Worm (Caenorhabditis elegans) whole organism, L4 larva: ENCODE measurements around the gene Y57G11C.1147.
A peak's percentile ranks its signal among the peaks of the same experiment; 100 is the strongest.

Source experiments
- D1046.2 ChIP-seq: fragments of 200-800 bp; sonication (Bioruptor generic); IDR thresholded peaks from 2 replicates; pipeline ENCODE4 v1.3.6; 2022; ENCODE audit warnings: missing genetic modification characterization, missing compliant biosample characterization
- F26F4.8 ChIP-seq: fragments of 200-800 bp; sonication (Bioruptor generic); conservative IDR thresholded peaks from 2 replicates; pipeline ENCODE4 v1.3.6; 2022; ENCODE audit warnings: missing genetic modification characterization, missing compliant biosample characterization
- F37D6.2 ChIP-seq: sonication (generic microtip); optimal IDR thresholded peaks from 2 replicates; lab custom pipeline; 2016; ENCODE audit warnings: mild to moderate bottlenecking, missing genetic modification characterization, missing compliant biosample characterization
- F44E2.7 ChIP-seq: fragments of 200-800 bp; sonication (Bioruptor generic); IDR thresholded peaks from 2 replicates; pipeline ENCODE4 v2.1.2; 2022; ENCODE audit warnings: missing genetic modification characterization, missing compliant biosample characterization
- F49E8.2 ChIP-seq: sonication (generic microtip); optimal IDR thresholded peaks from 2 replicates; lab custom pipeline; 2016; ENCODE audit warnings: missing compliant biosample characterization, mild to moderate bottlenecking, missing genetic modification characterization, borderline replicate concordance
- T26A8.4 ChIP-seq: fragments of 200-800 bp; sonication (Bioruptor generic); IDR thresholded peaks from 2 replicates; pipeline ENCODE4 v1.3.6; 2022; ENCODE audit warnings: missing genetic modification characterization, missing compliant biosample characterization
- Y105C5A.15 ChIP-seq: fragments of 200-800 bp; sonication (Bioruptor generic); IDR thresholded peaks from 2 replicates; pipeline ENCODE4 v1.3.6; 2022; ENCODE audit warnings: missing genetic modification characterization, missing compliant biosample characterization
- Y48G9A.11 ChIP-seq: fragments of 200-800 bp; sonication (Bioruptor generic); IDR thresholded peaks from 2 replicates; pipeline ENCODE4 v1.3.6; 2022; ENCODE audit warnings: missing genetic modification reagents, missing genetic modification characterization, missing compliant biosample characterization
- Y5F2A.4 ChIP-seq: fragments of 200-800 bp; sonication (Bioruptor generic); optimal IDR thresholded peaks from 2 replicates; lab custom pipeline; 2018; ENCODE audit warnings: mild to moderate bottlenecking, missing genetic modification characterization, missing compliant biosample characterization
- Y75B8A.6 ChIP-seq: fragments of 200-800 bp; sonication (Bioruptor generic); IDR thresholded peaks from 2 replicates; pipeline ENCODE4 v1.3.6; 2022; ENCODE audit warnings: missing genetic modification reagents, missing genetic modification characterization, missing compliant biosample characterization
- ZK337.2 ChIP-seq: fragments of 200-800 bp; sonication (Bioruptor generic); IDR thresholded peaks from 2 replicates; pipeline ENCODE4 v1.3.6; 2022; ENCODE audit warnings: missing genetic modification reagents, missing genetic modification characterization, missing compliant biosample characterization
- ZK546.5 ChIP-seq, 2 experiments: sonication (generic microtip); optimal IDR thresholded peaks; 2 replicates each; lab custom pipeline; 2017; ENCODE audit warnings: missing biosample characterization in 2 of 2, missing genetic modification characterization in 2 of 2
- aha-1 ChIP-seq: fragments of 150-350 bp; peaks from one replicate; lab custom pipeline; 2014; ENCODE audit warnings: missing biosample characterization, missing genetic modification characterization
- ceh-44 ChIP-seq: fragments of 200-800 bp; sonication (Bioruptor generic); IDR thresholded peaks from 2 replicates; pipeline ENCODE4 v1.3.6; 2022; ENCODE audit warnings: missing genetic modification reagents, missing genetic modification characterization, missing compliant biosample characterization
- daf-19 ChIP-seq: fragments of 200-800 bp; sonication (Bioruptor generic); conservative IDR thresholded peaks from 2 replicates; pipeline ENCODE4 v1.3.6; 2022; ENCODE audit warnings: missing genetic modification characterization, missing compliant biosample characterization
- dmd-6 ChIP-seq: fragments of 200-800 bp; sonication (Bioruptor generic); IDR thresholded peaks from 2 replicates; pipeline ENCODE4 v1.3.6; 2022; ENCODE audit warnings: missing genetic modification reagents, missing genetic modification characterization, missing compliant biosample characterization
- dmd-9 ChIP-seq: fragments of 200-800 bp; sonication (Bioruptor generic); IDR thresholded peaks from 2 replicates; pipeline ENCODE4 v1.3.6; 2022; ENCODE audit warnings: missing genetic modification reagents, missing genetic modification characterization, missing compliant biosample characterization
- dpl-1 ChIP-seq: fragments of 150-350 bp; optimal IDR thresholded peaks from 2 replicates; lab custom pipeline; 2014; ENCODE audit warnings: missing biosample characterization, missing genetic modification reagents, missing genetic modification characterization
- dve-1 ChIP-seq: sonication (generic microtip); optimal IDR thresholded peaks from 2 replicates; lab custom pipeline; 2017; ENCODE audit warnings: antibody characterized with exemption, mild to moderate bottlenecking, missing genetic modification characterization, missing compliant biosample characterization; ENCODE audit not compliant: insufficient read depth
- egl-43 ChIP-seq: fragments of 200-800 bp; sonication (Bioruptor generic); IDR thresholded peaks from 2 replicates; pipeline ENCODE4 v1.3.6; 2022; ENCODE audit warnings: missing genetic modification reagents, missing genetic modification characterization, missing compliant biosample characterization
- jun-1 ChIP-seq: fragments of 150-350 bp; optimal IDR thresholded peaks from 2 replicates; lab custom pipeline; 2014; ENCODE audit warnings: missing biosample characterization, missing genetic modification reagents, missing genetic modification characterization
- lin-13 ChIP-seq: fragments of 150-350 bp; optimal IDR thresholded peaks from 2 replicates; lab custom pipeline; 2014; ENCODE audit warnings: missing biosample characterization, missing genetic modification reagents, missing genetic modification characterization
- lin-38 ChIP-seq: fragments of 200-800 bp; sonication (Bioruptor generic); IDR thresholded peaks from 2 replicates; pipeline ENCODE4 v1.3.6; 2022; ENCODE audit warnings: missing genetic modification reagents, missing genetic modification characterization, missing compliant biosample characterization
- madf-5 ChIP-seq, 2 experiments: fragments of 200-800 bp; sonication (Bioruptor generic); IDR thresholded peaks; 2 replicates each; pipeline ENCODE4 v1.3.6; 2022; ENCODE audit warnings: missing compliant biosample characterization in 2 of 2, missing genetic modification characterization in 2 of 2
- madf-9 ChIP-seq: fragments of 200-800 bp; sonication (Bioruptor generic); conservative IDR thresholded peaks from 2 replicates; pipeline ENCODE4 v1.3.6; 2022; ENCODE audit warnings: missing genetic modification reagents, missing genetic modification characterization, missing compliant biosample characterization
- mdt-29 ChIP-seq: fragments of 200-800 bp; sonication (Bioruptor generic); IDR thresholded peaks from 2 replicates; pipeline ENCODE4 v1.3.6; 2022; ENCODE audit warnings: missing genetic modification reagents, missing genetic modification characterization, missing compliant biosample characterization
- mes-2 ChIP-seq: sonication (generic microtip); optimal IDR thresholded peaks from 2 replicates; lab custom pipeline; 2016; ENCODE audit warnings: missing genotype, mild to moderate bottlenecking, missing genetic modification characterization, missing compliant biosample characterization; ENCODE audit not compliant: poor library complexity, severe bottlenecking
- mxl-2 ChIP-seq: fragments of 200-800 bp; sonication (Bioruptor generic); conservative IDR thresholded peaks from 2 replicates; pipeline ENCODE4 v1.3.6; 2022; ENCODE audit warnings: missing genetic modification reagents, missing genetic modification characterization, missing compliant biosample characterization
- nhr-11 ChIP-seq: fragments of 150-350 bp; optimal IDR thresholded peaks from 2 replicates; lab custom pipeline; 2014; ENCODE audit warnings: missing biosample characterization, missing genetic modification characterization
- nhr-41 ChIP-seq: fragments of 200-800 bp; sonication (Bioruptor generic); IDR thresholded peaks from 2 replicates; pipeline ENCODE4 v1.3.6; 2022; ENCODE audit warnings: missing genetic modification reagents, missing genetic modification characterization, missing compliant biosample characterization
- php-3 ChIP-seq: fragments of 200-800 bp; sonication (Bioruptor generic); IDR thresholded peaks from 2 replicates; pipeline ENCODE4 v1.3.6; 2022; ENCODE audit warnings: missing genetic modification reagents, missing genetic modification characterization, missing compliant biosample characterization
- rbr-2 ChIP-seq: sonication (generic microtip); optimal IDR thresholded peaks from 2 replicates; lab custom pipeline; 2016; ENCODE audit warnings: missing genotype, missing genetic modification characterization, missing compliant biosample characterization
- saeg-2 ChIP-seq: fragments of 200-800 bp; sonication (Bioruptor generic); IDR thresholded peaks from 2 replicates; pipeline ENCODE4 v1.3.6; 2022; ENCODE audit warnings: missing genetic modification reagents, missing genetic modification characterization, missing compliant biosample characterization
- set-16 ChIP-seq: fragments of 200-800 bp; sonication (Bioruptor generic); IDR thresholded peaks from 2 replicates; pipeline ENCODE4 v1.3.6; 2022; ENCODE audit warnings: missing genetic modification reagents, missing genetic modification characterization, missing compliant biosample characterization
- snpc-1.2 ChIP-seq: fragments of 200-800 bp; sonication (Bioruptor generic); IDR thresholded peaks from 2 replicates; pipeline ENCODE4 v1.3.6; 2022; ENCODE audit warnings: missing genetic modification reagents, missing genetic modification characterization, missing compliant biosample characterization
- snpc-4 ChIP-seq: fragments of 150-350 bp; optimal IDR thresholded peaks from 2 replicates; lab custom pipeline; 2014; ENCODE audit warnings: missing biosample characterization, missing genetic modification characterization
- spr-3 ChIP-seq: fragments of 200-800 bp; sonication (Bioruptor generic); optimal IDR thresholded peaks from 2 replicates; lab custom pipeline; 2018; ENCODE audit warnings: mild to moderate bottlenecking, missing genetic modification characterization, missing compliant biosample characterization
- tra-1 ChIP-seq: fragments of 200-800 bp; sonication (Bioruptor generic); IDR thresholded peaks from 2 replicates; pipeline ENCODE4 v1.3.6; 2022; ENCODE audit warnings: missing genetic modification reagents, missing genetic modification characterization, missing compliant biosample characterization
- unc-62 ChIP-seq, 3 experiments: fragments of 150-350 bp in 1 of 3; sonication (generic microtip); optimal IDR thresholded peaks in 2 of 3; peaks in 1 of 3; 1 replicate in 1 of 3; 2 replicates in 2 of 3; lab custom pipeline; 2014 to 2017; ENCODE audit warnings: missing biosample characterization in 3 of 3, missing genetic modification characterization in 3 of 3, missing genetic modification reagents in 3 of 3, missing genotype in 1 of 3
- vab-7 ChIP-seq: fragments of 200-800 bp; sonication (Bioruptor generic); IDR thresholded peaks from 2 replicates; pipeline ENCODE4 v1.3.6; 2022; ENCODE audit warnings: missing genetic modification reagents, missing genetic modification characterization, missing compliant biosample characterization
- zfp-3 ChIP-seq: fragments of 200-800 bp; sonication (Bioruptor generic); conservative IDR thresholded peaks from 2 replicates; pipeline ENCODE4 v1.3.6; 2022; ENCODE audit warnings: missing genetic modification reagents, missing genetic modification characterization, missing compliant biosample characterization
- zip-11 ChIP-seq: fragments of 200-800 bp; sonication (Bioruptor generic); IDR thresholded peaks from 2 replicates; pipeline ENCODE4 v1.3.6; 2022; ENCODE audit warnings: missing genetic modification characterization, missing compliant biosample characterization
- ztf-11 ChIP-seq: fragments of 150-350 bp; optimal IDR thresholded peaks from 2 replicates; lab custom pipeline; 2014; ENCODE audit warnings: missing biosample characterization, missing genetic modification characterization

The Y57G11C.1147 gene

DNA sequence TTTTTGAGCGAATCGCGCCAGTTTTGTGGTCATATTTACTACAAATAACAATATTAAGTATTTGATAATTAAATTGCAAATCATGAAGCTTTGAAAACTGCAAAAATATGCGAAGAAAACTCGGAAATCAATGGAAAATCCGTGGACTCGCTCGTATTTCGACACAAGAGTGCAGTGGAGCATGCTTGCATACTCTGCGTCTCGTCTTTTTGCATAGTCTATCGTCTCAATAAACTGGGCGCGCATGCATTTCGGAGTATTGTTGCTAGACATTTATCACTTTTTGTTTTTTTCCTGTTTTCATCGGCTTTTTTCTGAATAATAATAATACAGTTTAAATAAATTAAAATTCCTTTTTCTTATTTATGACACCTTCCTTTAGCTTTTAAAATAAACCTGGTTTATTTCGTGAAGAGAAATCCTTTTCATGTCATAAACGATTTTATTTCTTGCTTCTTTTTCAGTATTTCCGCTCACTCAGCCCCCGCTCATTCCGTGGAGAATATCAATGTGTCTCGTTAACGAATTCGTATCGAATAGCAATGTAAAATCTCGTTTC, 29.5 kb downstream of the Y57G11C.1147 start, which contains the start of the genes mrps-7 and Y57G11C.3 (continued):
- TF ChIP-seq lin-13 (GFP tag; lab: Kevin White, UChicago) (peak; percentile 76), snpc-4 (tag; lab: Kevin White, UChicago) (peak; percentile 38), saeg-2 (no peak), spr-3 (GFP tag; lab: Kevin White, UChicago) (peak; percentile 55), php-3 (GFP tag; lab: Robert Waterston, UW) (peak; percentile 58; the same call in 1 of the 2 replicates), madf-9 (no peak; the same call in 1 of the 2 replicates), zfp-3 (GFP tag; lab: Robert Waterston, UW) (no peak), F37D6.2 (tag; lab: Kevin White, UChicago) (peak; percentile 55), daf-19 (GFP tag; lab: Robert Waterston, UW) (no peak)

DNA sequence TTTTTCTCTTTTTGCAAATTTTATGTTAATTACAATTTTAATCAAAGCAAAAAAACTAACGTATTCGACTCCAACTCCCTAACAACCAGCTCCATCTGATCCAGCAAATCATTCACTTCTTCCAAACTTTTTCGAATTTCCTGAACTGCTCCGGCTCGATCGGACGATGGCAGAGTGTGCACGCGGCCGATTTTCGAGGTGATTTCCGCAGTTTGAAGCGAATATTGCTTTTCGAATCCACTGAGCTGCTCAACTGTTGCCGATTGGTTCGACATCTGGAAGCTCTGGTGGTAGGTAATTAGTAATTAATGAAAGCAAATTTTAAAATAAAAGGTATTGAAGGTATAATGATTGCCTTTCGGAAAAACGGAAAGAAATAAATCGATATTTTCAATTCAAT, 30.9 kb downstream of the Y57G11C.1147 start, which contains the start of gene vti-1:
Gene vti-1, minus strand, starts transcription at position 284 of the 400 bp plus-strand sequence.
- TF ChIP-seq rbr-2, result no peak
- peak; percentile 56 for TF ChIP-seq lin-38

DNA sequence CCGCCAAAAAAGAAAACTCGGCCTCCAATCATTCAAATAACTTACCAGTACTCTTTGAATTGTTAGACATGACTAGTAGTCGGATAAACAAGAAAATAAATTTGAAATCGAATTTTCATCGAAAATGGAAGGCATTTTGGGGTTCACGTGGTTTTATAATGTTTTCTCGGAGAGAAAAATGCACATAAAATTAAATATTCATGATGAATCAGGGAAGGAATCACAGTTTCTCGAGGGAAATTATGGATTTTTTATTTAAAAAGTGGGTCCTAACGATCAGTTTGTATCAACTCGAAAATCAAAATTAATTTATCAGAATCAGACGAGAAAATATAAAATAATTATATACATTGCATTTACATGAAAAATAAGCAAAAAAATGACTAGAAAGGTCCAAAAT, 32.0 kb downstream of the Y57G11C.1147 start, which contains the start of gene Y57G11C.5:
Gene Y57G11C.5, minus strand, starts transcription at position 101 of the 400 bp plus-strand sequence.
- TF ChIP-seq F26F4.8 (no peak), ceh-44 (GFP tag; lab: Robert Waterston, UW) (no peak), vab-7 (no peak), zip-11 (no peak), madf-5 (GFP tag; IDR thresholded peaks at IDR 0.05; lab: Robert Waterston, UW) (no peak), php-3 (GFP tag; lab: Robert Waterston, UW) (no peak), snpc-1.2 (GFP tag; lab: Robert Waterston, UW) (no peak), ZK546.5 (tag; optimal IDR thresholded peaks at IDR 0.05; lab: Kevin White, UChicago) (no peak), unc-62 (GFP tag; optimal IDR thresholded peaks at IDR 0.05 in 1 of 2; lab: Kevin White, UChicago) (no peak), unc-62 (tag; optimal IDR thresholded peaks at IDR 0.05; lab: Kevin White, UChicago) (no peak), dmd-9 (GFP tag; lab: Robert Waterston, UW) (no peak), nhr-11 (tag; lab: Kevin White, UChicago) (no peak), nhr-41 (GFP tag; lab: Robert Waterston, UW) (no peak), Y75B8A.6 (GFP tag; lab: Robert Waterston, UW) (no peak), dve-1 (tag; lab: Kevin White, UChicago) (no peak), aha-1 (tag; lab: Kevin White, UChicago) (no peak), F44E2.7 (GFP tag; lab: Robert Waterston, UW) (no peak), D1046.2 (GFP tag; lab: Robert Waterston, UW) (no peak), ztf-11 (tag; lab: Kevin White, UChicago) (no peak), tra-1 (GFP tag; lab: Robert Waterston, UW) (no peak)

DNA sequence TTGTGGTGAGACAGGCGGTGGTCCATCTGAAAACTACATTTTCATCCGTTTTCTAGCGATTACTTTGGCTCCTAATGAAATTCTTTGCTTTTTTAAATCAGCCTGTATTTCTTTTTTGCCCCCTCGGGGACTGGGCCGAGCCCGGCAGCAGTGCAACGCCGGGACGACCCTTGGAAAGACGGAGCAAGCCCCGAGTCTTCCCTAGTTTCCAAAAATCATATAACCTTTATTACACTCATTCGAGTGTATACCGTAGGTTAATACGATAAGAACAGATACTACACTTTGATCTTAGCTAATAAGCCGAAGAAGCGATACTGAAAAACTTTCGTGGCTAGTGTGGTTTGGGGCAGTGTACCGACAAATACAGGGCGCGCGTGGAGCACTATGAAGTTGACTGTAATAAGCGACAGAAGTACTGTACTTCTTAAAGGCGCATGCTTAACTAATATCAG, 32.6 kb downstream of the Y57G11C.1147 start:
- TF ChIP-seq T26A8.4 (GFP tag; lab: Robert Waterston, UW) (peak; percentile 53; the same call in 1 of the 2 replicates), dmd-6 (GFP tag; lab: Robert Waterston, UW) (0 out of 2 replicates have a peak, but pooled peaks have one; percentile 5), dpl-1 (no peak), ceh-44 (GFP tag; lab: Robert Waterston, UW) (0 out of 2 replicates have a peak, but pooled peaks have one; percentile 5), Y105C5A.15 (GFP tag; lab: Robert Waterston, UW) (no peak), egl-43 (GFP tag; lab: Robert Waterston, UW) (peak; percentile 61; the same call in 1 of the 2 replicates), mes-2 (peak; percentile 8), snpc-1.2 (GFP tag; lab: Robert Waterston, UW) (peak; percentile 99), dmd-9 (GFP tag; lab: Robert Waterston, UW) (no peak), Y48G9A.11 (GFP tag; lab: Robert Waterston, UW) (peak; percentile 71), Y5F2A.4 (GFP tag; lab: Kevin White, UChicago) (peak; percentile 12), set-16 (GFP tag; lab: Robert Waterston, UW) (peak; percentile 39; the same call in 1 of the 2 replicates), snpc-4 (tag; lab: Kevin White, UChicago) (peak; percentile 36), mdt-29 (GFP tag; lab: Robert Waterston, UW) (peak; percentile 90), vab-7 (peak; percentile 19; the same call in 1 of the 2 replicates), F49E8.2 (tag; lab: Kevin White, UChicago) (peak; percentile 97), ZK337.2 (GFP tag; lab: Robert Waterston, UW) (0 out of 2 replicates have a peak, but pooled peaks have one; percentile 30), mxl-2 (GFP tag; lab: Robert Waterston, UW) (no peak), jun-1 (tag; lab: Kevin White, UChicago) (no peak), madf-9 (no peak)
